Worm (Caenorhabditis elegans) whole organism, L4 larva: ENCODE results near the gene art-1.
A peak's percentile ranks its signal among the peaks of the same experiment; 100 is the strongest.

Source experiments
- D1046.2 ChIP-seq: fragments of 200-800 bp; sonication (Bioruptor generic); IDR thresholded peaks from 2 replicates; pipeline ENCODE4 v1.3.6; 2022; ENCODE audit warnings: missing genetic modification characterization, missing compliant biosample characterization
- F26F4.8 ChIP-seq: fragments of 200-800 bp; sonication (Bioruptor generic); conservative IDR thresholded peaks from 2 replicates; pipeline ENCODE4 v1.3.6; 2022; ENCODE audit warnings: missing genetic modification characterization, missing compliant biosample characterization
- F44E2.7 ChIP-seq: fragments of 200-800 bp; sonication (Bioruptor generic); IDR thresholded peaks from 2 replicates; pipeline ENCODE4 v2.1.2; 2022; ENCODE audit warnings: missing genetic modification characterization, missing compliant biosample characterization
- T26A8.4 ChIP-seq: fragments of 200-800 bp; sonication (Bioruptor generic); IDR thresholded peaks from 2 replicates; pipeline ENCODE4 v1.3.6; 2022; ENCODE audit warnings: missing genetic modification characterization, missing compliant biosample characterization
- Y105C5A.15 ChIP-seq: fragments of 200-800 bp; sonication (Bioruptor generic); IDR thresholded peaks from 2 replicates; pipeline ENCODE4 v1.3.6; 2022; ENCODE audit warnings: missing genetic modification characterization, missing compliant biosample characterization
- Y48G9A.11 ChIP-seq: fragments of 200-800 bp; sonication (Bioruptor generic); IDR thresholded peaks from 2 replicates; pipeline ENCODE4 v1.3.6; 2022; ENCODE audit warnings: missing genetic modification reagents, missing genetic modification characterization, missing compliant biosample characterization
- aly-2 ChIP-seq: sonication (generic microtip); optimal IDR thresholded peaks from 2 replicates; lab custom pipeline; 2018; ENCODE audit warnings: missing biosample characterization, missing genetic modification characterization
- arid-1 ChIP-seq: fragments of 200-800 bp; sonication (Bioruptor generic); conservative IDR thresholded peaks from 2 replicates; pipeline ENCODE4 v1.3.6; 2022; ENCODE audit warnings: missing genetic modification reagents, missing genetic modification characterization, missing compliant biosample characterization
- ceh-20 ChIP-seq: fragments of 200-800 bp; sonication (Bioruptor generic); IDR thresholded peaks from 2 replicates; pipeline ENCODE4 v1.3.6; 2022; ENCODE audit warnings: missing genetic modification reagents, missing genetic modification characterization, missing compliant biosample characterization
- ceh-28 ChIP-seq: fragments of 150-350 bp; optimal IDR thresholded peaks from 2 replicates; lab custom pipeline; 2014; ENCODE audit warnings: missing biosample characterization, missing genetic modification reagents, missing genetic modification characterization
- ceh-62 ChIP-seq: sonication (generic microtip); optimal IDR thresholded peaks from 2 replicates; lab custom pipeline; 2017; ENCODE audit warnings: missing biosample characterization, missing genetic modification characterization
- cey-2 ChIP-seq: sonication (generic microtip); optimal IDR thresholded peaks from 3 replicates; lab custom pipeline; 2017; ENCODE audit warnings: missing genetic modification characterization, mild to moderate bottlenecking, missing compliant biosample characterization, antibody characterized with exemption, borderline replicate concordance; ENCODE audit not compliant: insufficient read depth
- ctbp-1 ChIP-seq: fragments of 200-800 bp; sonication (Bioruptor generic); IDR thresholded peaks from 2 replicates; pipeline ENCODE4 v1.3.6; 2022; ENCODE audit warnings: missing genetic modification reagents, missing genetic modification characterization, missing compliant biosample characterization
- daf-12 ChIP-seq: fragments of 150-350 bp; optimal IDR thresholded peaks from 2 replicates; lab custom pipeline; 2014; ENCODE audit warnings: missing biosample characterization, missing genetic modification reagents, missing genetic modification characterization
- daf-16 ChIP-seq, 3 experiments: sonication (generic microtip); optimal IDR thresholded peaks; 2 replicates each; lab custom pipeline; 2016 to 2017; ENCODE audit warnings: missing genetic modification characterization in 3 of 3, missing genetic modification reagents in 3 of 3, mild to moderate bottlenecking in 2 of 3, missing compliant biosample characterization in 2 of 3, missing biosample characterization in 1 of 3, moderate library complexity in 1 of 3
- daf-19 ChIP-seq: fragments of 200-800 bp; sonication (Bioruptor generic); conservative IDR thresholded peaks from 2 replicates; pipeline ENCODE4 v1.3.6; 2022; ENCODE audit warnings: missing genetic modification characterization, missing compliant biosample characterization
- dmd-8 ChIP-seq: fragments of 200-800 bp; sonication (Bioruptor generic); IDR thresholded peaks from 2 replicates; pipeline ENCODE4 v1.3.6; 2022; ENCODE audit warnings: missing genetic modification characterization, missing compliant biosample characterization
- fkh-10 ChIP-seq: fragments of 150-350 bp; optimal IDR thresholded peaks from 2 replicates; lab custom pipeline; 2014; ENCODE audit warnings: missing biosample characterization, missing genetic modification reagents, missing genetic modification characterization
- hif-1 ChIP-seq, 2 experiments: sonication (generic microtip); optimal IDR thresholded peaks; 2 replicates each; lab custom pipeline; 2016 to 2017; ENCODE audit warnings: missing compliant biosample characterization in 2 of 2, missing genetic modification characterization in 2 of 2, missing genetic modification reagents in 2 of 2, missing genotype in 2 of 2, mild to moderate bottlenecking in 1 of 2
- hlh-11 ChIP-seq: fragments of 200-800 bp; sonication (Bioruptor generic); optimal IDR thresholded peaks from 2 replicates; lab custom pipeline; 2018; ENCODE audit warnings: mild to moderate bottlenecking, missing genetic modification characterization, missing compliant biosample characterization
- lin-13 ChIP-seq: fragments of 150-350 bp; optimal IDR thresholded peaks from 2 replicates; lab custom pipeline; 2014; ENCODE audit warnings: missing biosample characterization, missing genetic modification reagents, missing genetic modification characterization
- lir-3 ChIP-seq: sonication (generic microtip); optimal IDR thresholded peaks from 2 replicates; lab custom pipeline; 2016; ENCODE audit warnings: mild to moderate bottlenecking, missing genetic modification characterization, missing compliant biosample characterization
- lsy-2 ChIP-seq, 2 experiments: fragments of 150-350 bp in 1 of 2; sonication (generic microtip) in 1 of 2; optimal IDR thresholded peaks; 2 replicates each; lab custom pipeline; 2014 to 2017; ENCODE audit warnings: missing biosample characterization in 2 of 2, missing genetic modification characterization in 2 of 2
- madf-5 ChIP-seq, 2 experiments: fragments of 200-800 bp; sonication (Bioruptor generic); IDR thresholded peaks; 2 replicates each; pipeline ENCODE4 v1.3.6; 2022; ENCODE audit warnings: missing compliant biosample characterization in 2 of 2, missing genetic modification characterization in 2 of 2
- mes-2 ChIP-seq: sonication (generic microtip); optimal IDR thresholded peaks from 2 replicates; lab custom pipeline; 2016; ENCODE audit warnings: missing genotype, mild to moderate bottlenecking, missing genetic modification characterization, missing compliant biosample characterization; ENCODE audit not compliant: poor library complexity, severe bottlenecking
- nhr-10 ChIP-seq: fragments of 150-350 bp; optimal IDR thresholded peaks from 2 replicates; lab custom pipeline; 2014; ENCODE audit warnings: missing biosample characterization, missing genetic modification characterization
- nhr-76 ChIP-seq: fragments of 150-350 bp; optimal IDR thresholded peaks from 2 replicates; lab custom pipeline; 2014; ENCODE audit warnings: missing biosample characterization, missing genetic modification characterization
- nhr-77 ChIP-seq: fragments of 150-350 bp; optimal IDR thresholded peaks from 2 replicates; lab custom pipeline; 2014; ENCODE audit warnings: missing biosample characterization, missing genetic modification characterization
- rbr-2 ChIP-seq: sonication (generic microtip); optimal IDR thresholded peaks from 2 replicates; lab custom pipeline; 2016; ENCODE audit warnings: missing genotype, missing genetic modification characterization, missing compliant biosample characterization
- skn-1 ChIP-seq: fragments of 150-350 bp; optimal IDR thresholded peaks from 2 replicates; lab custom pipeline; 2014; ENCODE audit warnings: missing biosample characterization, missing genetic modification characterization
- unc-39 ChIP-seq: sonication (generic microtip); optimal IDR thresholded peaks from 2 replicates; lab custom pipeline; 2017; ENCODE audit warnings: missing biosample characterization, missing genetic modification characterization
- unc-62 ChIP-seq, 3 experiments: fragments of 150-350 bp in 1 of 3; sonication (generic microtip); optimal IDR thresholded peaks in 2 of 3; peaks in 1 of 3; 1 replicate in 1 of 3; 2 replicates in 2 of 3; lab custom pipeline; 2014 to 2017; ENCODE audit warnings: missing biosample characterization in 3 of 3, missing genetic modification characterization in 3 of 3, missing genetic modification reagents in 3 of 3, missing genotype in 1 of 3
- zag-1 ChIP-seq: fragments of 150-350 bp; optimal IDR thresholded peaks from 2 replicates; lab custom pipeline; 2014; ENCODE audit warnings: missing biosample characterization, missing genetic modification characterization
- zfp-3 ChIP-seq: fragments of 200-800 bp; sonication (Bioruptor generic); conservative IDR thresholded peaks from 2 replicates; pipeline ENCODE4 v1.3.6; 2022; ENCODE audit warnings: missing genetic modification reagents, missing genetic modification characterization, missing compliant biosample characterization
- zip-11 ChIP-seq: fragments of 200-800 bp; sonication (Bioruptor generic); IDR thresholded peaks from 2 replicates; pipeline ENCODE4 v1.3.6; 2022; ENCODE audit warnings: missing genetic modification characterization, missing compliant biosample characterization
- zip-2 ChIP-seq: fragments of 150-350 bp; optimal IDR thresholded peaks from 2 replicates; lab custom pipeline; 2014; ENCODE audit warnings: missing biosample characterization, missing genetic modification characterization

art-1 gene

DNA sequence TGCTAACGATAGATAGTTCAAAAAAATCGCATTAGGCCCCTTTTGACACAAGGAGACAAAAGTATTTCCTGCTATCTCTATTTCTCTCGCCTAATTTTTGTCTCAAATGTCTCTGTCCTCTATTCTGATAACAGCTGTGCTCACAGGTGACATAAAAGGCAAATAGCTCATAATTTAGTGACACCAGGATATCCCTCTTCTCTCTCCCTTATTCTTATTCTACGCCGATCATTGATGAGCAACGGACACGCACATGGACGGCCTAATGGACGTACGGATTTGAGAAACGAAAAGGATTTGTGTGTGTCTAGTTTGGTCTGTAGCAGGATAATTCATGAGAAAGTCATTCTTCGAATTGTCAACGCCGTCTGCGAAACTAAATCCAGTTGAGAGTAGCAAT is 36.1 kb downstream of the art-1 start:
- no peak for TF ChIP-seq arid-1 (GFP tag; lab: Robert Waterston, UW)
- TF ChIP-seq lin-13 (GFP tag; lab: Kevin White, UChicago), result no peak
- TF ChIP-seq madf-5 (GFP tag; IDR thresholded peaks at IDR 0.05; lab: Robert Waterston, UW), result no peak
- TF ChIP-seq D1046.2, result no peak
- no peak for TF ChIP-seq rbr-2 (tag; lab: Kevin White, UChicago)
- TF ChIP-seq zip-11 (GFP tag; lab: Robert Waterston, UW), result no peak
- TF ChIP-seq F44E2.7 (GFP tag; lab: Robert Waterston, UW), result no peak
- TF ChIP-seq hlh-11 (tag; lab: Kevin White, UChicago), result no peak
- no peak for TF ChIP-seq daf-19 (GFP tag; lab: Robert Waterston, UW)
- TF ChIP-seq nhr-76 (tag; lab: Kevin White, UChicago), result no peak
- TF ChIP-seq zag-1, result no peak
- TF ChIP-seq nhr-10 (tag; lab: Kevin White, UChicago), result no peak
- TF ChIP-seq dmd-8 (GFP tag; lab: Robert Waterston, UW), result no peak
- no peak for TF ChIP-seq skn-1 (tag; lab: Kevin White, UChicago)

DNA sequence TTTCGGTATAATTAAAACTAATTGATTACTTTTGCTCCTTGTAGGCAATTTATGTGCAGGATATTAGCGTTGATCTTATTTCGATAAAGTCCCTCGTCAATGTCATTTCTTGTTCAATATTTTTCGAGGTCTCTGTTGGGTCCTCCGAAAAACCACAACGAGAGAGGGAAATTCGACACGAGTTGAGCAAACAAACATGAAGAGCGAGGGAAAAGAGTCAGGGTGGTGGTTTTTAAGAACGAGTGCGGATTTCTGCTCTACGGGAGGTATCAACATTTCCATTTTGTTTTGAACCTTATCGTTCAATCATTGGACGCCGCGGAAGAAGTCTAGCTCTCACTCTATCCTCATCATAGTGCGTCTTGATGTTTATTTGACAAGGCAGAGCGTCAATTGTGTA is 37.3 kb downstream of the art-1 start:
- peak; percentile 54 for TF ChIP-seq ceh-28 (tag; lab: Kevin White, UChicago)
- TF ChIP-seq daf-16 (GFP tag; optimal IDR thresholded peaks at IDR 0.05; lab: Kevin White, UChicago), result peak in 1 of 2 experiments; percentile 8
- TF ChIP-seq daf-16 (tag; optimal IDR thresholded peaks at IDR 0.05; lab: Kevin White, UChicago), result no peak
- no peak for TF ChIP-seq daf-12 (tag; lab: Kevin White, UChicago)

DNA sequence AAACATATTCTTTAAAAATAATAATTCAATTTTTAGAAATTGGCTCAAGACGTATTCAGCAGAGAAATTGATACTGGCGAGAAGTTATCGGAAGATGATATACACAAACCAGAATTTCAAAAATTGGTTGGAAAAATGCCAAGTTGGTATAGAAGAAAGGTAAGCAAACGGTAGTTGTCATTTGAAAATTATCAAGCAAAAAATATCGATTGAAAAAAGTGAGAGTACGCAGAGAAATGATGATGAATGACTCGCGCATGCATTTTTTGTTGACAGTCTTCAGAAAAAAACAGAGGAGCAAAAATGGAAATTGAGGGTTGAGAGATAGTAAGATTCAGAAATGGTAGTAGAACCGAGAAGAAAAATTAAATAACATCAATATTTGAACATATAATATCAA is 39.1 kb downstream of the art-1 start:
- no peak for TF ChIP-seq mes-2
- no peak for TF ChIP-seq rbr-2 (tag; lab: Kevin White, UChicago)
- TF ChIP-seq arid-1 (GFP tag; lab: Robert Waterston, UW), result no peak
- no peak for TF ChIP-seq nhr-77
- no peak for TF ChIP-seq Y48G9A.11 (GFP tag; lab: Robert Waterston, UW)
- TF ChIP-seq madf-5 (GFP tag; IDR thresholded peaks at IDR 0.05; lab: Robert Waterston, UW), result no peak
- no peak for TF ChIP-seq ceh-20
- no peak for TF ChIP-seq T26A8.4
- no peak for TF ChIP-seq cey-2 (tag; lab: Kevin White, UChicago)
- TF ChIP-seq unc-39, result no peak
- peak in 1 of 2 experiments; percentile 37 for TF ChIP-seq unc-62 (GFP tag; optimal IDR thresholded peaks at IDR 0.05 in 1 of 2; lab: Kevin White, UChicago)
- no peak for TF ChIP-seq unc-62 (tag; optimal IDR thresholded peaks at IDR 0.05; lab: Kevin White, UChicago)
- peak; percentile 64 for TF ChIP-seq ceh-28 (tag; lab: Kevin White, UChicago)
- TF ChIP-seq ceh-62 (tag; lab: Kevin White, UChicago), result no peak
- TF ChIP-seq aly-2 (tag; lab: Kevin White, UChicago), result no peak
- no peak for TF ChIP-seq hif-1 (tag; optimal IDR thresholded peaks at IDR 0.05; lab: Kevin White, UChicago)
- no peak for TF ChIP-seq zfp-3 (GFP tag; lab: Robert Waterston, UW)
- TF ChIP-seq zip-2 (tag; lab: Kevin White, UChicago), result no peak
- TF ChIP-seq lir-3, result no peak
- no peak for TF ChIP-seq daf-16 (GFP tag; optimal IDR thresholded peaks at IDR 0.05; lab: Kevin White, UChicago)
- peak; percentile 40 for TF ChIP-seq daf-16 (tag; optimal IDR thresholded peaks at IDR 0.05; lab: Kevin White, UChicago)
- no peak for TF ChIP-seq F26F4.8
- no peak for TF ChIP-seq ctbp-1 (GFP tag; lab: Robert Waterston, UW)

DNA sequence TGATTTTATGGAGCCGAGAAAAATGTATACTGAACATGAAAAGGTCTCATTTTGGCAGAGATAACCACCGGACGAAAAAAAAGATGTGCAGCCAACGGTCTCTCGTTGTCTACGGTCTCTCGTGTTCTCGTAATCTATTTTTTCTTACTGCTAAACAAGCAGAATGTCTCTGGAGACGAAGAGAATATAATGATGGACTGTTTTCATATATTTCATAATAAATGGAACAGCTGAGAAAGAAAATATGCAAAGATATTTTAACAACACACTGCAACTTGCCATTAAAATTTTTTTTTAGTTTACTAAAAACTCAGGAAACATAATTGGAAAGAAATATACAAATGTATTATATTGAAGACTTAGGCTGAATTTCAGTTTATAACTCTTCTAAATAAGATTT is 42.0 kb downstream of the art-1 start:
- TF ChIP-seq Y105C5A.15 (no peak), ctbp-1 (GFP tag; lab: Robert Waterston, UW) (no peak), lsy-2 (tag; optimal IDR thresholded peaks at IDR 0.05; lab: Kevin White, UChicago) (peak in 1 of 2 experiments; percentile 20), hlh-11 (tag; lab: Kevin White, UChicago) (peak; percentile 19), fkh-10 (no peak)
